Worm (Caenorhabditis elegans): ENCODE measurements around the gene dct-15.

dct-15 gene

ce11 chrIV:9852250-9852649, 41.7 kb upstream of the dct-15 start, which contains the start of gene ssq-1:
Gene ssq-1, plus strand, starts transcription at chrIV:9852550.
- TF ChIP-seq alr-1 (tag; optimal IDR thresholded peaks at IDR 0.05) = no peak
- no peak for TF ChIP-seq ztf-4 (tag; optimal IDR thresholded peaks at IDR 0.05)
- TF ChIP-seq sma-9 (GFP tag; optimal IDR thresholded peaks at IDR 0.05) = no peak
- no peak for TF ChIP-seq sma-9 (tag; optimal IDR thresholded peaks at IDR 0.05)
- no peak for TF ChIP-seq snpc-4 (tag; optimal IDR thresholded peaks at IDR 0.05)
- TF ChIP-seq ztf-11 (tag; optimal IDR thresholded peaks at IDR 0.05) = no peak
- no peak for TF ChIP-seq zag-1 (tag; optimal IDR thresholded peaks at IDR 0.05)
- no peak for TF ChIP-seq lsy-2 (tag; optimal IDR thresholded peaks at IDR 0.05)
- TF ChIP-seq nhr-25 (tag; optimal IDR thresholded peaks at IDR 0.05) = no peak
- TF ChIP-seq skn-1 (tag; optimal IDR thresholded peaks at IDR 0.05) = no peak
- TF ChIP-seq unc-39 (tag; optimal IDR thresholded peaks at IDR 0.05) = no peak

ce11 chrIV:9850931-9851330, 40.4 kb upstream of the dct-15 start, which contains the start of gene ssp-10:
Gene ssp-10, minus strand, starts transcription at chrIV:9851031.
- TF ChIP-seq unc-55 (GFP tag; optimal IDR thresholded peaks at IDR 0.05) (no peak), ztf-4 (tag; optimal IDR thresholded peaks at IDR 0.05) (no peak), unc-39 (tag; optimal IDR thresholded peaks at IDR 0.05) (no peak), ama-1 (optimal IDR thresholded peaks at IDR 0.05) (no peak), peb-1 (tag; optimal IDR thresholded peaks at IDR 0.05) (no peak), skn-1 (tag; optimal IDR thresholded peaks at IDR 0.05) (no peak), Y55F3AM.14 (GFP tag; optimal IDR thresholded peaks at IDR 0.05) (no peak), lsy-2 (tag; optimal IDR thresholded peaks at IDR 0.05) (no peak), sem-4 (tag; optimal IDR thresholded peaks at IDR 0.05) (no peak), nhr-129 (tag; optimal IDR thresholded peaks at IDR 0.05) (no peak), nhr-10 (tag; optimal IDR thresholded peaks at IDR 0.05) (no peak), fos-1 (tag; optimal IDR thresholded peaks at IDR 0.05) (no peak), nhr-21 (tag; optimal IDR thresholded peaks at IDR 0.05) (no peak), dmd-4 (tag; optimal IDR thresholded peaks at IDR 0.05) (no peak), sma-3 (GFP tag; optimal IDR thresholded peaks at IDR 0.05) (no peak)

- TF ChIP-seq alr-1 (tag; optimal IDR thresholded peaks at IDR 0.05) (no peak), nhr-6 (tag; optimal IDR thresholded peaks at IDR 0.05) (no peak), ztf-11 (tag; optimal IDR thresholded peaks at IDR 0.05) (no peak), gmeb-1 (tag; optimal IDR thresholded peaks at IDR 0.05) (no peak), mab-5 (tag; optimal IDR thresholded peaks at IDR 0.05) (no peak), Y55F3AM.14 (GFP tag; optimal IDR thresholded peaks at IDR 0.05) (no peak)
Observed at ce11 chrIV:9849624-9850023, 39.1 kb upstream of the dct-15 start, which contains the start of gene K07F5.8. Gene K07F5.8, minus strand, starts transcription at chrIV:9849724.

ce11 chrIV:9848075-9848474, 37.5 kb upstream of the dct-15 start, which contains the start of gene K07F5.7:
Gene K07F5.7, minus strand, starts transcription at chrIV:9848175.
- TF ChIP-seq lin-39 (tag; optimal IDR thresholded peaks at IDR 0.05) (no peak), lin-11 (tag; optimal IDR thresholded peaks at IDR 0.05) (no peak), lsy-2 (tag; optimal IDR thresholded peaks at IDR 0.05) (no peak)

- TF ChIP-seq gmeb-1 (tag; optimal IDR thresholded peaks at IDR 0.05) = no peak
- TF ChIP-seq nhr-237 (tag; optimal IDR thresholded peaks at IDR 0.05) = no peak
- TF ChIP-seq R02D3.7 (tag; optimal IDR thresholded peaks at IDR 0.05) = no peak
- no peak for TF ChIP-seq sma-9 (GFP tag; optimal IDR thresholded peaks at IDR 0.05)
- TF ChIP-seq sma-9 (tag; optimal IDR thresholded peaks at IDR 0.05) = no peak
- TF ChIP-seq nhr-25 (tag; optimal IDR thresholded peaks at IDR 0.05) = no peak
- TF ChIP-seq fos-1 (tag; optimal IDR thresholded peaks at IDR 0.05) = no peak
- no peak for TF ChIP-seq blmp-1 (tag; optimal IDR thresholded peaks at IDR 0.05; ENCODE audit: insufficient read depth)
- TF ChIP-seq egl-27 (tag; optimal IDR thresholded peaks at IDR 0.05) = no peak
- TF ChIP-seq Y55F3AM.14 (GFP tag; optimal IDR thresholded peaks at IDR 0.05) = no peak
- no peak for TF ChIP-seq ama-1 (optimal IDR thresholded peaks at IDR 0.05)
- TF ChIP-seq unc-39 (tag; optimal IDR thresholded peaks at IDR 0.05) = no peak
- no peak for TF ChIP-seq snpc-4 (tag; optimal IDR thresholded peaks at IDR 0.05)
- TF ChIP-seq unc-55 (GFP tag; optimal IDR thresholded peaks at IDR 0.05) = no peak
Observed at ce11 chrIV:9846574-9846973, 36.0 kb upstream of the dct-15 start, which contains the start of gene K07F5.6. Gene K07F5.6, minus strand, starts transcription at chrIV:9846674.

ce11 chrIV:9843760-9844159, 33.2 kb upstream of the dct-15 start, which contains the start of gene nspd-2:
Gene nspd-2, plus strand, starts transcription at chrIV:9844060.
- TF ChIP-seq unc-55 (GFP tag; optimal IDR thresholded peaks at IDR 0.05) (no peak), snpc-4 (tag; optimal IDR thresholded peaks at IDR 0.05) (no peak), dmd-4 (tag; optimal IDR thresholded peaks at IDR 0.05) (no peak), fos-1 (tag; optimal IDR thresholded peaks at IDR 0.05) (no peak), sem-4 (tag; optimal IDR thresholded peaks at IDR 0.05) (no peak), elt-1 (tag; optimal IDR thresholded peaks at IDR 0.05) (no peak), mab-5 (tag; optimal IDR thresholded peaks at IDR 0.05) (no peak), egl-27 (tag; optimal IDR thresholded peaks at IDR 0.05) (no peak), alr-1 (tag; optimal IDR thresholded peaks at IDR 0.05) (no peak), ztf-1 (GFP tag; conservative IDR thresholded peaks at IDR 0.05) (no peak), unc-62 (GFP tag; optimal IDR thresholded peaks at IDR 0.05) (no peak)

Data from whole organism, L2 larva.